Fruit fly (Drosophila melanogaster) whole organism, embryonic: ENCODE results near the gene GAPcenA.

Experiments used
- CG12769 ChIP-seq: fragments of 200-800 bp; sonication (Bioruptor generic); optimal IDR thresholded peaks from 2 replicates; lab custom pipeline; 2019; ENCODE audit warnings: missing biosample characterization, mild to moderate bottlenecking, missing genetic modification characterization, moderate library complexity
- CG13287 ChIP-seq: fragments of 200-800 bp; sonication (Bioruptor generic); IDR thresholded peaks from 2 replicates; pipeline ENCODE4 v1.3.6; 2022; ENCODE audit warnings: missing biosample characterization, missing genetic modification characterization; ENCODE audit not compliant: partially characterized antibody
- CG13424 ChIP-seq: fragments of 200-800 bp; sonication (Bioruptor generic); optimal IDR thresholded peaks from 2 replicates; lab custom pipeline; 2019; ENCODE audit warnings: missing biosample characterization, mild to moderate bottlenecking, missing genetic modification characterization, moderate library complexity
- CG14667 ChIP-seq: fragments of 200-800 bp; sonication (Bioruptor generic); IDR thresholded peaks from 2 replicates; pipeline ENCODE4 v1.3.6; 2022; ENCODE audit warnings: missing biosample characterization, missing genetic modification characterization
- CG14860 ChIP-seq: fragments of 200-800 bp; sonication (Bioruptor generic); IDR thresholded peaks from 3 replicates; pipeline ENCODE4 v1.3.6; 2022; ENCODE audit warnings: missing biosample characterization, missing genetic modification characterization; ENCODE audit not compliant: partially characterized antibody
- CG15269 ChIP-seq: fragments of 200-800 bp; sonication (Bioruptor generic); optimal IDR thresholded peaks from 2 replicates; lab custom pipeline; 2018; ENCODE audit warnings: missing biosample characterization, mild to moderate bottlenecking, missing genetic modification characterization, moderate library complexity
- CG16813 ChIP-seq: fragments of 200-800 bp; sonication (Bioruptor generic); IDR thresholded peaks from 3 replicates; pipeline ENCODE4 v1.3.6; 2022; ENCODE audit warnings: missing biosample characterization, missing genetic modification characterization; ENCODE audit not compliant: partially characterized antibody
- CG17385 ChIP-seq: fragments of 200-800 bp; sonication (Bioruptor generic); optimal IDR thresholded peaks from 3 replicates; lab custom pipeline; 2018; ENCODE audit warnings: missing biosample characterization, mild to moderate bottlenecking, missing genetic modification characterization
- CG18262 ChIP-seq: fragments of 200-800 bp; optimal IDR thresholded peaks from 3 replicates; lab custom pipeline; 2019; ENCODE audit warnings: missing biosample characterization, mild to moderate bottlenecking, missing genetic modification characterization, moderate library complexity
- CG2202 ChIP-seq: fragments of 200-800 bp; sonication (Bioruptor generic); optimal IDR thresholded peaks from 2 replicates; lab custom pipeline; 2018; ENCODE audit warnings: missing biosample characterization, mild to moderate bottlenecking, missing genetic modification characterization
- CG31224 ChIP-seq: fragments of 200-800 bp; sonication (Bioruptor generic); IDR thresholded peaks from 2 replicates; pipeline ENCODE4 v1.3.6; 2022; ENCODE audit warnings: missing biosample characterization, missing genetic modification characterization
- CG31388 ChIP-seq: fragments of 200-800 bp; sonication (Bioruptor generic); optimal IDR thresholded peaks from 2 replicates; lab custom pipeline; 2016; ENCODE audit warnings: missing biosample characterization, missing genetic modification characterization
- CG34422 ChIP-seq: fragments of 200-800 bp; sonication (Bioruptor generic); IDR thresholded peaks from 3 replicates; pipeline ENCODE4 v1.3.6; 2022; ENCODE audit warnings: missing biosample characterization, missing genetic modification characterization
- CG3726 ChIP-seq: fragments of 200-800 bp; sonication (Bioruptor generic); IDR thresholded peaks from 3 replicates; pipeline ENCODE4, ENCODE4 v1.3.6; 2022; ENCODE audit warnings: missing biosample characterization, missing genetic modification characterization
- CG42726 ChIP-seq: fragments of 200-800 bp; sonication (Bioruptor generic); IDR thresholded peaks from 2 replicates; pipeline ENCODE4 v1.3.6; 2022; ENCODE audit warnings: missing biosample characterization, missing genetic modification characterization; ENCODE audit not compliant: partially characterized antibody
- CG4617 ChIP-seq: fragments of 200-800 bp; sonication (Bioruptor generic); optimal IDR thresholded peaks from 3 replicates; lab custom pipeline; 2016; ENCODE audit warnings: missing biosample characterization, missing genetic modification characterization, borderline replicate concordance
- CG6272 ChIP-seq: fragments of 200-800 bp; sonication (Bioruptor generic); IDR thresholded peaks from 2 replicates; pipeline ENCODE4 v1.3.6; 2022; ENCODE audit warnings: missing biosample characterization, missing genetic modification characterization
- CG7271 ChIP-seq: fragments of 200-800 bp; sonication (Bioruptor generic); optimal IDR thresholded peaks from 2 replicates; lab custom pipeline; 2018; ENCODE audit warnings: missing biosample characterization, mild to moderate bottlenecking, missing genetic modification characterization, moderate library complexity
- CG7963 ChIP-seq: fragments of 200-800 bp; sonication (Bioruptor generic); IDR thresholded peaks from 3 replicates; pipeline ENCODE4 v1.3.6; 2022; ENCODE audit warnings: missing biosample characterization, missing genetic modification characterization; ENCODE audit not compliant: partially characterized antibody
- CG9876 ChIP-seq: fragments of 200-800 bp; sonication (Bioruptor generic); optimal IDR thresholded peaks from 2 replicates; lab custom pipeline; 2016; ENCODE audit warnings: missing biosample characterization, missing genetic modification characterization
- CrebB ChIP-seq: fragments of 200-800 bp; sonication (Bioruptor generic); optimal IDR thresholded peaks from 3 replicates; lab custom pipeline; 2018; ENCODE audit warnings: missing biosample characterization, mild to moderate bottlenecking, missing genetic modification characterization
- D ChIP-seq, 2 experiments: fragments of 200-800 bp in 1 of 2; fragments of >200 bp in 1 of 2; sonication (Bioruptor generic) in 1 of 2; optimal IDR thresholded peaks; 2 replicates in 1 of 2; 3 replicates in 1 of 2; lab custom pipeline; 2017; ENCODE audit warnings: mild to moderate bottlenecking in 1 of 2, missing biosample characterization in 1 of 2, missing genetic modification characterization in 1 of 2, missing genetic modification reagents in 1 of 2
- Dad ChIP-seq: fragments of 200-800 bp; sonication (Bioruptor generic); optimal IDR thresholded peaks from 3 replicates; lab custom pipeline; 2016; ENCODE audit warnings: missing biosample characterization, missing genetic modification characterization
- H15 ChIP-seq: fragments of 200-800 bp; sonication (Bioruptor generic); IDR thresholded peaks from 3 replicates; pipeline ENCODE4 v1.3.6; 2022; ENCODE audit warnings: missing biosample characterization, missing genetic modification characterization
- HmgD ChIP-seq: fragments of 200-800 bp; sonication (Bioruptor generic); optimal IDR thresholded peaks from 3 replicates; lab custom pipeline; 2016; ENCODE audit warnings: missing biosample characterization, missing genetic modification characterization
- Nf-YA ChIP-seq: fragments of 200-800 bp; sonication (Bioruptor generic); IDR thresholded peaks from 2 replicates; pipeline ENCODE4 v1.3.6; 2022; ENCODE audit warnings: missing biosample characterization, missing genetic modification characterization
- Nf-YB ChIP-seq: fragments of 200-800 bp; sonication (Bioruptor generic); optimal IDR thresholded peaks from 3 replicates; lab custom pipeline; 2019; ENCODE audit warnings: missing biosample characterization, mild to moderate bottlenecking, missing genetic modification characterization, moderate library complexity
- Optix ChIP-seq: fragments of 200-800 bp; sonication (Bioruptor generic); IDR thresholded peaks from 3 replicates; pipeline ENCODE4 v1.3.6; 2022; ENCODE audit warnings: missing biosample characterization, missing genetic modification characterization
- Ptx1 ChIP-seq: fragments of 200-800 bp; sonication (Bioruptor generic); IDR thresholded peaks from 2 replicates; pipeline ENCODE4 v1.3.6; 2022; ENCODE audit warnings: missing biosample characterization, missing genetic modification characterization
- Sry-δ ChIP-seq: fragments of 200-800 bp; sonication (Bioruptor generic); optimal IDR thresholded peaks from 2 replicates; lab custom pipeline; 2016; ENCODE audit warnings: missing biosample characterization, missing genetic modification characterization
- Vsx1 ChIP-seq: fragments of 200-800 bp; sonication (Bioruptor generic); optimal IDR thresholded peaks from 2 replicates; lab custom pipeline; 2017; ENCODE audit warnings: missing biosample characterization, mild to moderate bottlenecking, missing genetic modification characterization, missing genetic modification reagents
- YL-1 ChIP-seq: fragments of 200-800 bp; sonication (Bioruptor generic); optimal IDR thresholded peaks from 3 replicates; lab custom pipeline; 2017; ENCODE audit warnings: missing biosample characterization, mild to moderate bottlenecking, missing genetic modification characterization
- caup ChIP-seq: fragments of 200-800 bp; sonication (Bioruptor generic); optimal IDR thresholded peaks from 3 replicates; lab custom pipeline; 2017; ENCODE audit warnings: missing biosample characterization, mild to moderate bottlenecking, missing genetic modification characterization, moderate library complexity; ENCODE audit not compliant: severe bottlenecking
- chif ChIP-seq, 2 experiments: fragments of 200-800 bp; sonication (Bioruptor generic); optimal IDR thresholded peaks; 3 replicates each; lab custom pipeline; 2016; ENCODE audit warnings: missing biosample characterization in 2 of 2, missing genetic modification characterization in 2 of 2
- corto ChIP-seq: fragments of 200-800 bp; sonication (Bioruptor generic); optimal IDR thresholded peaks from 2 replicates; lab custom pipeline; 2016; ENCODE audit warnings: missing biosample characterization, mild to moderate bottlenecking, missing genetic modification characterization, moderate library complexity
- cwo ChIP-seq: fragments of 200-800 bp; sonication (Bioruptor generic); optimal IDR thresholded peaks from 3 replicates; lab custom pipeline; 2017; ENCODE audit warnings: missing biosample characterization, missing genetic modification characterization, mild to moderate bottlenecking, moderate library complexity, missing genetic modification reagents
- danr ChIP-seq: fragments of 200-800 bp; sonication (Bioruptor generic); IDR thresholded peaks from 2 replicates; pipeline ENCODE4 v1.3.6; 2022; ENCODE audit warnings: missing biosample characterization, missing genetic modification characterization
- eve ChIP-seq, 2 experiments: fragments of >200 bp; optimal IDR thresholded peaks; 2 replicates each; lab custom pipeline; 2017; ENCODE audit warnings: missing biosample characterization in 2 of 2, missing genetic modification characterization in 2 of 2
- fru ChIP-seq: fragments of >200 bp; optimal IDR thresholded peaks from 2 replicates; lab custom pipeline; 2017
- otp ChIP-seq: fragments of 200-800 bp; sonication (Bioruptor generic); IDR thresholded peaks from 3 replicates; pipeline ENCODE4, ENCODE4 v1.3.6; 2022; ENCODE audit warnings: missing biosample characterization, missing genetic modification characterization
- pb ChIP-seq: fragments of 200-800 bp; sonication (Bioruptor generic); optimal IDR thresholded peaks from 3 replicates; lab custom pipeline; 2016; ENCODE audit warnings: missing biosample characterization, missing genetic modification characterization
- psq ChIP-seq: fragments of 200-800 bp; sonication (Bioruptor generic); optimal IDR thresholded peaks from 2 replicates; lab custom pipeline; 2017; ENCODE audit warnings: missing biosample characterization, missing genetic modification characterization
- repo ChIP-seq: fragments of 200-800 bp; sonication (Bioruptor generic); optimal IDR thresholded peaks from 2 replicates; lab custom pipeline; 2016; ENCODE audit warnings: missing biosample characterization, missing genetic modification characterization
- ssp ChIP-seq: fragments of 200-800 bp; sonication (Bioruptor generic); IDR thresholded peaks from 2 replicates; pipeline ENCODE4 v1.3.6; 2022; ENCODE audit warnings: missing biosample characterization, missing genetic modification characterization
- tio ChIP-seq: fragments of 200-800 bp; sonication (Bioruptor generic); optimal IDR thresholded peaks from 2 replicates; lab custom pipeline; 2017; ENCODE audit warnings: missing biosample characterization, missing genetic modification characterization, inconsistent platforms
- trem ChIP-seq: fragments of 200-800 bp; optimal IDR thresholded peaks from 3 replicates; lab custom pipeline; 2019; ENCODE audit warnings: missing biosample characterization, mild to moderate bottlenecking, missing genetic modification characterization, moderate library complexity
- vnd ChIP-seq: fragments of 200-800 bp; sonication (Bioruptor generic); IDR thresholded peaks from 3 replicates; pipeline ENCODE4 v1.3.6; 2022; ENCODE audit warnings: missing biosample characterization, missing genetic modification characterization; ENCODE audit not compliant: partially characterized antibody

Gene GAPcenA

dm6 chr3L:8299224-8300130, 46.9 kb upstream of the GAPcenA start, which contains the start of the genes Arl5 and CG13671 (continued):
- TF ChIP-seq D (optimal IDR thresholded peaks at IDR 0.05; lab: Kevin White, UChicago) (no peak), D (GFP tag; optimal IDR thresholded peaks at IDR 0.05; lab: Kevin White, UChicago) (peak; percentile 65), CG9876 (GFP tag; lab: Kevin White, UChicago) (peak; percentile 1), CG7963 (GFP tag; lab: Robert Waterston, UW) (peak; percentile 67), CG17385 (peak; percentile 65), CG7271 (tag; lab: Kevin White, UChicago) (peak; percentile 84), Sry-δ (GFP tag; lab: Kevin White, UChicago) (peak; percentile 68), CG13424 (peak; percentile 47), CG31388 (GFP tag; lab: Kevin White, UChicago) (peak; percentile 70), CG2202 (tag; lab: Kevin White, UChicago) (peak; percentile 68), pb (GFP tag; lab: Kevin White, UChicago) (peak; percentile 27), CG31224 (peak; percentile 66), Dad (GFP tag; lab: Kevin White, UChicago) (peak; percentile 44), otp (peak; percentile 87), cwo (peak; percentile 44), corto (GFP tag; lab: Kevin White, UChicago) (no peak), Nf-YA (GFP tag; lab: Robert Waterston, UW) (peak; percentile 74), Ptx1 (GFP tag; lab: Robert Waterston, UW) (peak; percentile 91), CG16813 (GFP tag; lab: Robert Waterston, UW) (peak; percentile 77), CG34422 (GFP tag; lab: Robert Waterston, UW) (peak; percentile 78), CG4617 (GFP tag; lab: Kevin White, UChicago) (peak; percentile 87), chif (GFP tag; optimal IDR thresholded peaks at IDR 0.05; lab: Kevin White, UChicago) (peak; percentile 60), Optix (GFP tag; lab: Robert Waterston, UW) (peak; percentile 62; the same call in 1 of the 3 replicates), CG18262 (tag; lab: Kevin White, UChicago) (peak; percentile 76), CrebB (tag; lab: Kevin White, UChicago) (peak; percentile 7), trem (peak; percentile 80), Vsx1 (GFP tag; lab: Kevin White, UChicago) (peak; percentile 99), CG13287 (GFP tag; lab: Robert Waterston, UW) (peak; percentile 85), HmgD (GFP tag; lab: Kevin White, UChicago) (no peak), CG15269 (tag; lab: Kevin White, UChicago) (no peak), YL-1 (GFP tag; lab: Kevin White, UChicago) (peak; percentile 82), CG42726 (GFP tag; lab: Robert Waterston, UW) (no peak; the same call in 1 of the 2 replicates), H15 (peak; percentile 83), CG14860 (peak; percentile 62; the same call in 2 of the 3 replicates), CG14667 (peak; percentile 63), psq (GFP tag; lab: Kevin White, UChicago) (peak; percentile 63), repo (GFP tag; lab: Kevin White, UChicago) (peak; percentile 26), CG6272 (GFP tag; lab: Robert Waterston, UW) (peak; percentile 67), danr (no peak; the same call in 1 of the 2 replicates), vnd (GFP tag; lab: Robert Waterston, UW) (peak; percentile 78), ssp (GFP tag; lab: Robert Waterston, UW) (peak; percentile 72), tio (no peak), eve (GFP tag; optimal IDR thresholded peaks at IDR 0.05; lab: Kevin White, UChicago) (no peak), CG12769 (peak; percentile 20), CG3726 (GFP tag; lab: Robert Waterston, UW) (peak; percentile 53; the same call in 1 of the 3 replicates), caup (GFP tag; lab: Kevin White, UChicago) (peak; percentile 74), fru (no peak), Nf-YB (GFP tag; lab: Kevin White, UChicago) (peak; percentile 29)
